Worm (Caenorhabditis elegans): ENCODE measurements around the gene rbm-26.

DNA sequence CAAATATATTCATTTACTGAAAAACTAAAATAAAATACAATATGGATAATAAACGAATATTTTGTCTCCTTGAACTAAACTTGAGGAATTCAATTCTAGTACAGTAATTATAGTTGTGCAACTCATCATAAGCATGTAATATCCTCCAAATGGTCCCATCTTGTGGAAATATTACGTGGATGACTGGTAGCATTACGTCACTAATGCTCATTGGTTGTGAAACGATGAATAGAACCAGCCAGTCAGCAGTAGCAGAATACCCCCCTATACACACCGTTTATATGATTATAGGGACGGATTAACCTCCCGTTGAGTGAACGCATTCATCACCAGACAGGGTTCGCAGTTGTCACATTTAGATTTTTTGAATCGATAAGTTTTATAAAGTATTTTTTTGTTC is 7.0 kb downstream of the rbm-26 start:
- TF ChIP-seq snpc-4 (tag; optimal IDR thresholded peaks at IDR 0.05): no peak
- TF ChIP-seq Y55F3AM.14 (GFP tag; optimal IDR thresholded peaks at IDR 0.05): no peak
- no peak for TF ChIP-seq lin-11 (tag; optimal IDR thresholded peaks at IDR 0.05)
- TF ChIP-seq nhr-237 (tag; optimal IDR thresholded peaks at IDR 0.05): no peak
- TF ChIP-seq nhr-10 (tag; optimal IDR thresholded peaks at IDR 0.05): no peak
- TF ChIP-seq fos-1 (tag; optimal IDR thresholded peaks at IDR 0.05): no peak
- no peak for TF ChIP-seq ztf-4 (tag; optimal IDR thresholded peaks at IDR 0.05)
- TF ChIP-seq nhr-11 (tag; optimal IDR thresholded peaks at IDR 0.05): no peak
- no peak for TF ChIP-seq crh-2 (tag; optimal IDR thresholded peaks at IDR 0.05)

Data from whole organism, L2 larva.